Fruit fly (Drosophila melanogaster) whole organism, wandering third instar larva: ENCODE results near the gene CG10019.

Experiments used
- CG9705 ChIP-seq: fragments of 200-800 bp; sonication (Bioruptor generic); optimal IDR thresholded peaks from 2 replicates; lab custom pipeline; 2018; ENCODE audit warnings: missing biosample characterization, mild to moderate bottlenecking, missing genetic modification characterization
- Dfd ChIP-seq: fragments of >200 bp; optimal IDR thresholded peaks from 2 replicates; lab custom pipeline; 2017; ENCODE audit warnings: missing biosample characterization, missing genetic modification characterization
- GATAd ChIP-seq: sonication (Bioruptor generic); optimal IDR thresholded peaks from 2 replicates; lab custom pipeline; 2016; ENCODE audit warnings: missing biosample characterization, missing genetic modification characterization
- HLH106 ChIP-seq: fragments of 200-800 bp; optimal IDR thresholded peaks from 3 replicates; lab custom pipeline; 2019; ENCODE audit warnings: missing biosample characterization, mild to moderate bottlenecking, missing genetic modification characterization, moderate library complexity
- Hnf4 ChIP-seq: fragments of 200-800 bp; sonication (Bioruptor generic); optimal IDR thresholded peaks from 2 replicates; lab custom pipeline; 2016; ENCODE audit warnings: missing biosample characterization, mild to moderate bottlenecking, missing genetic modification characterization
- Hr78 ChIP-seq: fragments of >200 bp; optimal IDR thresholded peaks from 2 replicates; lab custom pipeline; 2017; ENCODE audit warnings: missing biosample characterization, missing genetic modification characterization
- Jra ChIP-seq: sonication (Bioruptor generic); optimal IDR thresholded peaks from 2 replicates; lab custom pipeline; 2016; ENCODE audit warnings: missing biosample characterization, missing genetic modification characterization
- Myc ChIP-seq: fragments of >200 bp; optimal IDR thresholded peaks from 2 replicates; lab custom pipeline; 2017
- N ChIP-seq: fragments of >200 bp; optimal IDR thresholded peaks from 2 replicates; lab custom pipeline; 2018; ENCODE audit warnings: missing biosample characterization, missing external identifiers, missing genetic modification characterization
- OdsH ChIP-seq: fragments of 200-800 bp; sonication (Bioruptor generic); optimal IDR thresholded peaks from 2 replicates; lab custom pipeline; 2016; ENCODE audit warnings: missing biosample characterization, mild to moderate bottlenecking, missing genetic modification characterization
- Sp1 ChIP-seq: fragments of 200-800 bp; sonication (Bioruptor generic); optimal IDR thresholded peaks from 3 replicates; lab custom pipeline; 2019; ENCODE audit warnings: missing biosample characterization, mild to moderate bottlenecking, missing genetic modification characterization, moderate library complexity
- Vsx2 ChIP-seq: fragments of 200-300, 225-300 bp; sonication (Bioruptor generic); optimal IDR thresholded peaks from 2 replicates; lab custom pipeline; 2018; ENCODE audit warnings: missing biosample characterization, missing genetic modification characterization; ENCODE audit not compliant: partially characterized antibody
- brk ChIP-seq: fragments of 200-800 bp; sonication (Bioruptor generic); optimal IDR thresholded peaks from 2 replicates; lab custom pipeline; 2016; ENCODE audit warnings: missing biosample characterization, mild to moderate bottlenecking, missing genetic modification characterization
- dl ChIP-seq, 2 experiments: fragments of 175-275, 200-275 bp in 1 of 2; fragments of 200-275 bp in 1 of 2; sonication (Bioruptor generic); optimal IDR thresholded peaks; lab custom pipeline; 2018; ENCODE audit warnings: mild to moderate bottlenecking in 2 of 2, missing biosample characterization in 2 of 2, missing genetic modification characterization in 2 of 2, moderate library complexity in 2 of 2; ENCODE audit not compliant: partially characterized antibody in 2 of 2, insufficient read depth in 1 of 2
- dmrt93B ChIP-seq: fragments of 200-800 bp; sonication (Bioruptor generic); optimal IDR thresholded peaks from 2 replicates; lab custom pipeline; 2018; ENCODE audit warnings: missing biosample characterization, mild to moderate bottlenecking, missing genetic modification characterization
- dsf ChIP-seq: sonication (Bioruptor generic); optimal IDR thresholded peaks from 2 replicates; lab custom pipeline; 2016; ENCODE audit warnings: missing biosample characterization, missing genetic modification characterization, borderline replicate concordance
- fru ChIP-seq: fragments of 200-800 bp; sonication (Bioruptor generic); optimal IDR thresholded peaks from 3 replicates; lab custom pipeline; 2016; ENCODE audit warnings: missing biosample characterization, mild to moderate bottlenecking, missing genetic modification characterization
- h ChIP-seq: fragments of 200-800 bp; sonication (Bioruptor generic); optimal IDR thresholded peaks from 3 replicates; lab custom pipeline; 2016; ENCODE audit warnings: missing biosample characterization, mild to moderate bottlenecking, missing genetic modification characterization
- jim ChIP-seq: fragments of 175-275, 200-325 bp; sonication (Bioruptor generic); optimal IDR thresholded peaks from 2 replicates; lab custom pipeline; 2016; ENCODE audit warnings: missing biosample characterization, mild to moderate bottlenecking, missing genetic modification characterization
- lola ChIP-seq: fragments of >200 bp; optimal IDR thresholded peaks from 2 replicates; lab custom pipeline; 2017; ENCODE audit warnings: missing biosample characterization, missing genetic modification characterization
- pan ChIP-seq: fragments of >200 bp; optimal IDR thresholded peaks from 2 replicates; lab custom pipeline; 2017
- rgr ChIP-seq: fragments of 200-800 bp; sonication (Bioruptor generic); optimal IDR thresholded peaks from 3 replicates; lab custom pipeline; 2016; ENCODE audit warnings: missing biosample characterization, mild to moderate bottlenecking, missing genetic modification characterization
- sv ChIP-seq: fragments of 200-800 bp; sonication (Bioruptor generic); optimal IDR thresholded peaks from 3 replicates; lab custom pipeline; 2016; ENCODE audit warnings: missing biosample characterization, missing genetic modification characterization
- tai ChIP-seq: sonication (Bioruptor generic); optimal IDR thresholded peaks from 2 replicates; lab custom pipeline; 2016; ENCODE audit warnings: missing biosample characterization, missing genetic modification characterization
- usp ChIP-seq: fragments of >200 bp; optimal IDR thresholded peaks from 2 replicates; lab custom pipeline; 2017; ENCODE audit warnings: missing biosample characterization, missing genetic modification characterization
- woc ChIP-seq: sonication (Bioruptor generic); optimal IDR thresholded peaks from 2 replicates; lab custom pipeline; 2016; ENCODE audit warnings: missing biosample characterization, mild to moderate bottlenecking, missing genetic modification characterization

CG10019 gene

dm6 chr2L:3713545-3714156 is 16.6 kb upstream of the CG10019 start:
- no peak for TF ChIP-seq Sp1 (GFP tag; lab: Kevin White, UChicago)
- TF ChIP-seq dmrt93B (GFP tag; lab: Kevin White, UChicago), result no peak
- TF ChIP-seq dsf (GFP tag; lab: Kevin White, UChicago), result no peak
- no peak for TF ChIP-seq brk (GFP tag; lab: Kevin White, UChicago)
- TF ChIP-seq fru (GFP tag; lab: Kevin White, UChicago), result no peak
- TF ChIP-seq, all 38 proteins: peak for 0

DNA sequence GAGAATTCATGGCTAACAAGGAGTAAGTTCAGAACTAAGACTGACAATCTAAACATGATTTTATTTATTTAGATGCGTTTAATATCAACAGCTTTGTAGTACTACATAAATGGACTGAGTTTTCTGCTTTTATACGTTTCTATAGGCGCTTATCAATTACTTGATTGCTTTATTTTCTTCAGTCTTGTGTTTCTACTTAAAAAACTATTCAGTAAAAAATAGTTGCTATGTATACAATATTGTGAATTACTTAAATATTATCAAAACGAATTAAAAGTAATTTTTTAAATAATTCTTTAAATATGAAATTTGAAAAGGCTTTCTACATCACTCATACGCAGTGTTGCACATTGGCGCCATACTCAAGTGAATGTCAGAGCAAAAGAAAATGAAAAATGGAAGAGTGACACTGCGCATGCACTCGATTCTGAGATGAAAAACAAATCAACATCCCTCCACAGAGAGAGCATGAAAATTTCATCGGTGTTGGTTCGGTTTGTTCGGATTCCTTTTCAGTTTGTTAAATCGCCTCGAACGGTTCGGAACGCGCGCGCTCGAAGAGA is 12.5 kb upstream of the CG10019 start, which contains the start of the genes lectin-24A and Shaw:
Gene lectin-24A (minus strand): TSS at position 101 of the 563 bp plus-strand sequence.
Gene Shaw (plus strand): TSS at position 513 of the 563 bp plus-strand sequence.
- TF ChIP-seq Vsx2 (GFP tag; lab: Kevin White, UChicago) (no peak), sv (GFP tag; lab: Kevin White, UChicago) (no peak), jim (GFP tag; lab: Kevin White, UChicago) (no peak), lola (GFP tag; lab: Kevin White, UChicago) (no peak), dmrt93B (GFP tag; lab: Kevin White, UChicago) (no peak), woc (GFP tag; lab: Kevin White, UChicago) (no peak), usp (GFP tag; lab: Kevin White, UChicago) (no peak), h (GFP tag; lab: Kevin White, UChicago) (no peak), HLH106 (tag; lab: Kevin White, UChicago) (no peak), N (GFP tag; lab: Kevin White, UChicago) (no peak), Dfd (no peak), CG9705 (no peak), Myc (lab: Kevin White, UChicago) (no peak), Jra (GFP tag; lab: Kevin White, UChicago) (no peak), Hr78 (no peak), pan (lab: Kevin White, UChicago) (no peak), GATAd (GFP tag; lab: Kevin White, UChicago) (no peak), OdsH (GFP tag; lab: Kevin White, UChicago) (no peak), rgr (GFP tag; lab: Kevin White, UChicago) (no peak)

DNA sequence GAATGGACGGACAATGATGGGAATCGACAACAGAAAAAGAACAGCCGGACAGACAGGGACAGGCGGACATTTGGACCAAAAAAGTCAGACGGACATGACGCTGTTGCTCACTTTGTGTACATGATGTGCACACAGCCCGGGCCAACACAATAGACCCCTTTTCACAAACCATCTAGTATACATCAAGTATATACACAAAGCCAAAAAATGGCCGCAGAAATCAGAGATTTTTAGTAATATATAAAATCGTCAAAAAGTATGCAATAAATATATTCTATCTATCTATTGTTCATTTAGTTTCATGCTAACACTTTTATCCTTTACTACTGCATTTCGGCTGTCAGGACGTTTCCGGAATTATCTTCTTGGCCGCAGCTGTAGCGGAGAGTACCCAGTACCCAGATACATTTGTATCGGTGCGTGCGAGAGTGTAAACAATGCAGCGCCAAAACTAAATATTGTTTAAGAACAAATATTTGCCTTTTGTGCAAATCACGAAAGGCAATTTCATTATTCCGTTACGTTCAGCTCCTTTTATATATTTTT is 10.8 kb upstream of the CG10019 start:
- TF ChIP-seq h (GFP tag; lab: Kevin White, UChicago), result peak; percentile 17
- TF ChIP-seq tai (GFP tag; lab: Kevin White, UChicago), result no peak
- TF ChIP-seq dmrt93B (GFP tag; lab: Kevin White, UChicago), result peak; percentile 1
- no peak for TF ChIP-seq Hnf4 (GFP tag; lab: Kevin White, UChicago)
- TF ChIP-seq fru (GFP tag; lab: Kevin White, UChicago), result peak; percentile 15
- TF ChIP-seq dl (GFP tag; optimal IDR thresholded peaks at IDR 0.05; lab: Kevin White, UChicago; ENCODE audit: insufficient read depth in 1 of 2, partially characterized antibody in 2 of 2), result no peak

DNA sequence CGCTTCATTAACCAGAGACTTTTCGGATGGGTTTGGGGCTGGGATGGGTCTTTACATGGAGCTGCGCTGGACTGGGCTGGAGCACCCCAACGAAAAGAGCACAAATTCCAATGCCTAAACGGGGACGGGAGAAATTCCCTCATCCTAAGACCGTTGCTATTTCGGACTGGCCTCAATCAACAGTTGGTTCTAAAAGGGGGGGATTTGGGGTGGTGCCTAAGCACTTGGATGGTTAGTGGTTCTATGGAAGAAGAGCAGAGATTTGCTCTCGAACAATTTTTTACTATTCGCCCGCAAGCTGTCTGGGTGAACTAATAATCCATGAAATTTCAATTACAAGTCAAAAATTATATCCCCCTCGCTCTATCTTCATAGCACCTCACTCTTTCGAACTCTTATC is 631 bp upstream of the CG10019 start:
- TF ChIP-seq jim (GFP tag; lab: Kevin White, UChicago), result no peak
- TF ChIP-seq, all 38 proteins: peak for 0

- TF ChIP-seq Jra (GFP tag; lab: Kevin White, UChicago) (no peak), Dfd (no peak), dmrt93B (GFP tag; lab: Kevin White, UChicago) (no peak)
- TF ChIP-seq, all 38 proteins: peak for 0
Observed at dm6 chr2L:3731055-3731454, 789 bp downstream of the CG10019 start.

- TF ChIP-seq OdsH (GFP tag; lab: Kevin White, UChicago) (no peak), Hnf4 (GFP tag; lab: Kevin White, UChicago) (no peak), woc (GFP tag; lab: Kevin White, UChicago) (no peak), dl (GFP tag; optimal IDR thresholded peaks at IDR 0.05; lab: Kevin White, UChicago; ENCODE audit: insufficient read depth in 1 of 2, partially characterized antibody in 2 of 2) (no peak), Jra (GFP tag; lab: Kevin White, UChicago) (no peak)
Observed at dm6 chr2L:3737003-3737662, 6.9 kb downstream of the CG10019 start.
